Worm (Caenorhabditis elegans) whole organism, L4 larva: ENCODE measurements around the gene grl-18.
A peak's percentile ranks its signal among the peaks of the same experiment; 100 is the strongest.

Experiments
- F26F4.8 ChIP-seq: fragments of 200-800 bp; sonication (Bioruptor generic); conservative IDR thresholded peaks from 2 replicates; pipeline ENCODE4 v1.3.6; 2022; ENCODE audit warnings: missing genetic modification characterization, missing compliant biosample characterization
- F49E8.2 ChIP-seq: sonication (generic microtip); optimal IDR thresholded peaks from 2 replicates; lab custom pipeline; 2016; ENCODE audit warnings: missing compliant biosample characterization, mild to moderate bottlenecking, missing genetic modification characterization, borderline replicate concordance
- R02D3.7 ChIP-seq: fragments of 150-350 bp; sonication (generic microtip); optimal IDR thresholded peaks from 3 replicates; lab custom pipeline; 2014; ENCODE audit warnings: missing biosample characterization, missing genetic modification characterization
- T20F7.1 ChIP-seq: fragments of 200-800 bp; sonication (Bioruptor generic); optimal IDR thresholded peaks from 2 replicates; lab custom pipeline; 2018; ENCODE audit warnings: mild to moderate bottlenecking, missing genetic modification characterization, missing compliant biosample characterization
- Y105C5A.15 ChIP-seq: fragments of 200-800 bp; sonication (Bioruptor generic); IDR thresholded peaks from 2 replicates; pipeline ENCODE4 v1.3.6; 2022; ENCODE audit warnings: missing genetic modification characterization, missing compliant biosample characterization
- aly-2 ChIP-seq: sonication (generic microtip); optimal IDR thresholded peaks from 2 replicates; lab custom pipeline; 2018; ENCODE audit warnings: missing biosample characterization, missing genetic modification characterization
- ama-1 ChIP-seq: fragments of 150-350 bp; optimal IDR thresholded peaks from 2 replicates; lab custom pipeline; 2014; ENCODE audit warnings: inconsistent platforms, mixed read lengths
- arid-1 ChIP-seq: fragments of 200-800 bp; sonication (Bioruptor generic); conservative IDR thresholded peaks from 2 replicates; pipeline ENCODE4 v1.3.6; 2022; ENCODE audit warnings: missing genetic modification reagents, missing genetic modification characterization, missing compliant biosample characterization
- ceh-32 ChIP-seq: sonication (generic microtip); optimal IDR thresholded peaks from 2 replicates; lab custom pipeline; 2016; ENCODE audit warnings: mild to moderate bottlenecking, missing genetic modification characterization, missing compliant biosample characterization; ENCODE audit not compliant: poor library complexity
- ceh-82 ChIP-seq: sonication (generic microtip); optimal IDR thresholded peaks from 2 replicates; lab custom pipeline; 2017; ENCODE audit warnings: missing biosample characterization, missing genetic modification characterization
- ces-1 ChIP-seq: fragments of 150-350 bp; sonication (generic microtip); optimal IDR thresholded peaks from 4 replicates; lab custom pipeline; 2014; ENCODE audit warnings: missing biosample characterization, missing genetic modification reagents, missing genetic modification characterization
- cey-2 ChIP-seq: sonication (generic microtip); optimal IDR thresholded peaks from 3 replicates; lab custom pipeline; 2017; ENCODE audit warnings: missing genetic modification characterization, mild to moderate bottlenecking, missing compliant biosample characterization, antibody characterized with exemption, borderline replicate concordance; ENCODE audit not compliant: insufficient read depth
- daf-16 ChIP-seq, 3 experiments: sonication (generic microtip); optimal IDR thresholded peaks; 2 replicates each; lab custom pipeline; 2016 to 2017; ENCODE audit warnings: missing genetic modification characterization in 3 of 3, missing genetic modification reagents in 3 of 3, mild to moderate bottlenecking in 2 of 3, missing compliant biosample characterization in 2 of 3, missing biosample characterization in 1 of 3, moderate library complexity in 1 of 3
- dmd-6 ChIP-seq: fragments of 200-800 bp; sonication (Bioruptor generic); IDR thresholded peaks from 2 replicates; pipeline ENCODE4 v1.3.6; 2022; ENCODE audit warnings: missing genetic modification reagents, missing genetic modification characterization, missing compliant biosample characterization
- dpl-1 ChIP-seq: fragments of 150-350 bp; optimal IDR thresholded peaks from 2 replicates; lab custom pipeline; 2014; ENCODE audit warnings: missing biosample characterization, missing genetic modification reagents, missing genetic modification characterization
- dve-1 ChIP-seq: sonication (generic microtip); optimal IDR thresholded peaks from 2 replicates; lab custom pipeline; 2017; ENCODE audit warnings: antibody characterized with exemption, mild to moderate bottlenecking, missing genetic modification characterization, missing compliant biosample characterization; ENCODE audit not compliant: insufficient read depth
- egl-27 ChIP-seq: sonication (generic microtip); optimal IDR thresholded peaks from 3 replicates; lab custom pipeline; 2017; ENCODE audit warnings: missing biosample characterization, missing genetic modification reagents, missing genetic modification characterization
- egl-43 ChIP-seq: fragments of 200-800 bp; sonication (Bioruptor generic); IDR thresholded peaks from 2 replicates; pipeline ENCODE4 v1.3.6; 2022; ENCODE audit warnings: missing genetic modification reagents, missing genetic modification characterization, missing compliant biosample characterization
- gei-8 ChIP-seq: fragments of 200-800 bp; sonication (Bioruptor generic); optimal IDR thresholded peaks from 2 replicates; lab custom pipeline; 2018; ENCODE audit warnings: mild to moderate bottlenecking, missing genetic modification characterization, missing compliant biosample characterization
- hif-1 ChIP-seq, 2 experiments: sonication (generic microtip); optimal IDR thresholded peaks; 2 replicates each; lab custom pipeline; 2016 to 2017; ENCODE audit warnings: missing compliant biosample characterization in 2 of 2, missing genetic modification characterization in 2 of 2, missing genetic modification reagents in 2 of 2, missing genotype in 2 of 2, mild to moderate bottlenecking in 1 of 2
- lin-13 ChIP-seq: fragments of 150-350 bp; optimal IDR thresholded peaks from 2 replicates; lab custom pipeline; 2014; ENCODE audit warnings: missing biosample characterization, missing genetic modification reagents, missing genetic modification characterization
- madf-9 ChIP-seq: fragments of 200-800 bp; sonication (Bioruptor generic); conservative IDR thresholded peaks from 2 replicates; pipeline ENCODE4 v1.3.6; 2022; ENCODE audit warnings: missing genetic modification reagents, missing genetic modification characterization, missing compliant biosample characterization
- mdl-1 ChIP-seq, 2 experiments: fragments of 150-350 bp in 1 of 2; sonication (generic microtip) in 1 of 2; optimal IDR thresholded peaks; 2 replicates each; lab custom pipeline; 2014 to 2017; ENCODE audit warnings: missing biosample characterization in 2 of 2, missing genetic modification characterization in 2 of 2
- mxl-2 ChIP-seq: fragments of 200-800 bp; sonication (Bioruptor generic); conservative IDR thresholded peaks from 2 replicates; pipeline ENCODE4 v1.3.6; 2022; ENCODE audit warnings: missing genetic modification reagents, missing genetic modification characterization, missing compliant biosample characterization
- mxl-3 ChIP-seq: fragments of 200-800 bp; sonication (Bioruptor generic); optimal IDR thresholded peaks from 2 replicates; lab custom pipeline; 2018; ENCODE audit warnings: mild to moderate bottlenecking, missing genetic modification characterization, missing compliant biosample characterization
- nhr-10 ChIP-seq: fragments of 150-350 bp; optimal IDR thresholded peaks from 2 replicates; lab custom pipeline; 2014; ENCODE audit warnings: missing biosample characterization, missing genetic modification characterization
- nhr-102 ChIP-seq: sonication (generic microtip); optimal IDR thresholded peaks from 2 replicates; lab custom pipeline; 2016; ENCODE audit warnings: mild to moderate bottlenecking, missing genetic modification characterization, moderate library complexity, missing compliant biosample characterization
- nhr-28 ChIP-seq: fragments of 150-350 bp; optimal IDR thresholded peaks from 2 replicates; lab custom pipeline; 2014; ENCODE audit warnings: missing biosample characterization, missing genetic modification characterization
- nhr-48 ChIP-seq: sonication (generic microtip); optimal IDR thresholded peaks from 2 replicates; lab custom pipeline; 2016; ENCODE audit warnings: mild to moderate bottlenecking, missing genetic modification characterization, missing compliant biosample characterization
- nhr-76 ChIP-seq: fragments of 150-350 bp; optimal IDR thresholded peaks from 2 replicates; lab custom pipeline; 2014; ENCODE audit warnings: missing biosample characterization, missing genetic modification characterization
- pha-4 ChIP-seq, 2 experiments: fragments of 150-350 bp in 1 of 2; fragments of 200-800 bp in 1 of 2; sonication (Bioruptor generic) in 1 of 2; IDR thresholded peaks in 1 of 2; optimal IDR thresholded peaks in 1 of 2; 2 replicates each; pipeline versions ENCODE4 v1.3.6 to Lab custom; 2014 to 2022; ENCODE audit warnings: missing genetic modification characterization in 2 of 2, missing genetic modification reagents in 2 of 2, missing biosample characterization in 1 of 2, missing compliant biosample characterization in 1 of 2
- php-3 ChIP-seq: fragments of 200-800 bp; sonication (Bioruptor generic); IDR thresholded peaks from 2 replicates; pipeline ENCODE4 v1.3.6; 2022; ENCODE audit warnings: missing genetic modification reagents, missing genetic modification characterization, missing compliant biosample characterization
- pqm-1 ChIP-seq: sonication (generic microtip); optimal IDR thresholded peaks from 2 replicates; lab custom pipeline; 2017; ENCODE audit warnings: missing biosample characterization, missing genetic modification characterization
- set-16 ChIP-seq: fragments of 200-800 bp; sonication (Bioruptor generic); IDR thresholded peaks from 2 replicates; pipeline ENCODE4 v1.3.6; 2022; ENCODE audit warnings: missing genetic modification reagents, missing genetic modification characterization, missing compliant biosample characterization
- snpc-4 ChIP-seq: fragments of 150-350 bp; optimal IDR thresholded peaks from 2 replicates; lab custom pipeline; 2014; ENCODE audit warnings: missing biosample characterization, missing genetic modification characterization
- spr-1 ChIP-seq: sonication (generic microtip); optimal IDR thresholded peaks from 2 replicates; lab custom pipeline; 2016; ENCODE audit warnings: mild to moderate bottlenecking, missing genetic modification characterization, missing compliant biosample characterization
- tra-1 ChIP-seq: fragments of 200-800 bp; sonication (Bioruptor generic); IDR thresholded peaks from 2 replicates; pipeline ENCODE4 v1.3.6; 2022; ENCODE audit warnings: missing genetic modification reagents, missing genetic modification characterization, missing compliant biosample characterization
- unc-130 ChIP-seq: sonication (generic microtip); optimal IDR thresholded peaks from 2 replicates; lab custom pipeline; 2016; ENCODE audit warnings: missing genetic modification reagents, missing genetic modification characterization, missing compliant biosample characterization
- unc-62 ChIP-seq, 3 experiments: fragments of 150-350 bp in 1 of 3; sonication (generic microtip); optimal IDR thresholded peaks in 2 of 3; peaks in 1 of 3; 1 replicate in 1 of 3; 2 replicates in 2 of 3; lab custom pipeline; 2014 to 2017; ENCODE audit warnings: missing biosample characterization in 3 of 3, missing genetic modification characterization in 3 of 3, missing genetic modification reagents in 3 of 3, missing genotype in 1 of 3
- zfp-3 ChIP-seq: fragments of 200-800 bp; sonication (Bioruptor generic); conservative IDR thresholded peaks from 2 replicates; pipeline ENCODE4 v1.3.6; 2022; ENCODE audit warnings: missing genetic modification reagents, missing genetic modification characterization, missing compliant biosample characterization
- zip-2 ChIP-seq: fragments of 150-350 bp; optimal IDR thresholded peaks from 2 replicates; lab custom pipeline; 2014; ENCODE audit warnings: missing biosample characterization, missing genetic modification characterization
- ztf-7 ChIP-seq: fragments of 150-350 bp; optimal IDR thresholded peaks from 2 replicates; lab custom pipeline; 2014; ENCODE audit warnings: missing biosample characterization, missing genetic modification characterization

The grl-18 gene

DNA sequence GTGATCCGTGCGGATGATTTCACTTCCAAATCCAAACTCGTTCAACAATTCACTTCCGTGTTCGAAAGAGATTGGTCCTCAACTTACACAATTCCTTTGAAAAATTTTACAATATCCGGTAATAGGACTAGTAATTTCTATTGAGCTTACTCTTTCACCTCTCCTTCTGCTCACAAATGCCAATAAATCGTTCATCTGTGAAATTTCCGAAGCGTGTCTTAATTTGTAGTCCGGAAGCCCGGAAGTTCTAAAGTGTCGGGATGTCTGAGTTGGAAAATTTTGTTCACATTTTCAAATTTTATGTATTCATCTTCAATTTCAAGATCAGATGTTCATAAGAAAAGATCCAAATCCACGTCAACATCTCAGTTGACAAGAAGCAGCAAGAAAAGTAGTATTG lies 4.8 kb upstream of the grl-18 start, which contains the start of gene T05C3.2:
T05C3.2 (plus strand) TSS at position 301 of the 400 bp plus-strand sequence.
- TF ChIP-seq F26F4.8 (no peak), snpc-4 (tag; lab: Kevin White, UChicago) (no peak), pha-4 (GFP tag; IDR thresholded peaks at IDR 0.05; lab: Robert Waterston, UW) (no peak), pha-4 (tag; optimal IDR thresholded peaks at IDR 0.05; lab: Kevin White, UChicago) (no peak), lin-13 (GFP tag; lab: Kevin White, UChicago) (no peak), set-16 (GFP tag; lab: Robert Waterston, UW) (no peak), ztf-7 (tag; lab: Kevin White, UChicago) (no peak), Y105C5A.15 (no peak), tra-1 (no peak), egl-43 (no peak), hif-1 (tag; optimal IDR thresholded peaks at IDR 0.05; lab: Kevin White, UChicago) (no peak), nhr-102 (tag; lab: Kevin White, UChicago) (no peak), ama-1 (lab: Kevin White, UChicago) (no peak), aly-2 (tag; lab: Kevin White, UChicago) (no peak), zfp-3 (GFP tag; lab: Robert Waterston, UW) (no peak), arid-1 (GFP tag; lab: Robert Waterston, UW) (no peak), gei-8 (GFP tag; lab: Kevin White, UChicago) (no peak), egl-27 (tag; lab: Kevin White, UChicago) (no peak), pqm-1 (tag; lab: Kevin White, UChicago) (no peak), ceh-32 (tag; lab: Kevin White, UChicago) (no peak), mxl-2 (GFP tag; lab: Robert Waterston, UW) (no peak)

DNA sequence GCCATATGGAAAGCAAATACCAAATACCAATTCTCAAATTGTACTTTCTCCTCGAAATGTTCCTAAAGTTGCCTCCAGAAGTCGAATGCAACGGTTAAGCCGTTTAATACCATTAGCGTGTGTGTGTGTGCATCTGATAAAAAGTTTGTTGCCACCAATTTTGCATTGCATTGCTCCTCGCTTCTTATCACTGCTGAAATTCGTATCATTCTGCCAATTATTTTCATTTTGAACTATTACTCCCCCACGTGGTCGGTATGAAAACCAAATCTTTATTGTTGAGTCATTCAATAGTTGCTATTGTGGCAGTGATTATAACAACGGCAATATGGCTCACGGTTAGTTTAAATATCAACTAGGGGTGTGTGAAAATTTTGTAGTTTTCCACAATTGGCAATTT lies 1.5 kb upstream of the grl-18 start, which contains the start of gene T05C3.6:
T05C3.6 (plus strand) TSS at position 241 of the 400 bp plus-strand sequence.
- TF ChIP-seq nhr-10 = no peak
- no peak for TF ChIP-seq nhr-76 (tag; lab: Kevin White, UChicago)
- TF ChIP-seq zip-2 (tag; lab: Kevin White, UChicago) = no peak
- no peak for TF ChIP-seq zfp-3 (GFP tag; lab: Robert Waterston, UW)
- no peak for TF ChIP-seq daf-16 (GFP tag; optimal IDR thresholded peaks at IDR 0.05; lab: Kevin White, UChicago)
- TF ChIP-seq daf-16 (tag; optimal IDR thresholded peaks at IDR 0.05; lab: Kevin White, UChicago) = peak; percentile 84
- TF ChIP-seq unc-62 (GFP tag; optimal IDR thresholded peaks at IDR 0.05 in 1 of 2; lab: Kevin White, UChicago) = no peak
- no peak for TF ChIP-seq unc-62 (tag; optimal IDR thresholded peaks at IDR 0.05; lab: Kevin White, UChicago)
- no peak for TF ChIP-seq R02D3.7 (tag; lab: Kevin White, UChicago)
- TF ChIP-seq ceh-32 (tag; lab: Kevin White, UChicago) = no peak
- TF ChIP-seq T20F7.1 = no peak
- TF ChIP-seq aly-2 (tag; lab: Kevin White, UChicago) = no peak
- no peak for TF ChIP-seq F49E8.2 (tag; lab: Kevin White, UChicago)
- no peak for TF ChIP-seq mxl-2 (GFP tag; lab: Robert Waterston, UW)
- peak; percentile 57 for TF ChIP-seq mxl-3 (GFP tag; lab: Kevin White, UChicago)
- TF ChIP-seq madf-9 (GFP tag; lab: Robert Waterston, UW) = no peak
- TF ChIP-seq php-3 (GFP tag; lab: Robert Waterston, UW) = 0 out of 2 replicates have a peak, but pooled peaks have one; percentile 51
- no peak for TF ChIP-seq set-16 (GFP tag; lab: Robert Waterston, UW)
- no peak for TF ChIP-seq ceh-82 (tag; lab: Kevin White, UChicago)
- TF ChIP-seq tra-1 = no peak
- no peak for TF ChIP-seq dve-1
- TF ChIP-seq dmd-6 (GFP tag; lab: Robert Waterston, UW) = no peak; the same call in 1 of the 2 replicates
- TF ChIP-seq ces-1 (GFP tag; lab: Kevin White, UChicago) = no peak
- no peak for TF ChIP-seq gei-8 (GFP tag; lab: Kevin White, UChicago)
- TF ChIP-seq mdl-1 (tag; optimal IDR thresholded peaks at IDR 0.05; lab: Kevin White, UChicago) = peak in 1 of 2 experiments; percentile 64
- TF ChIP-seq nhr-48 (tag; lab: Kevin White, UChicago) = no peak
- TF ChIP-seq spr-1 (tag; lab: Kevin White, UChicago) = no peak
- peak; percentile 66 for TF ChIP-seq nhr-28 (tag; lab: Kevin White, UChicago)
- peak; percentile 94 for TF ChIP-seq pqm-1 (tag; lab: Kevin White, UChicago)
- no peak for TF ChIP-seq dpl-1
- no peak for TF ChIP-seq unc-130 (GFP tag; lab: Kevin White, UChicago)
- TF ChIP-seq cey-2 (tag; lab: Kevin White, UChicago) = no peak
- no peak for TF ChIP-seq arid-1 (GFP tag; lab: Robert Waterston, UW)
